Worm (Caenorhabditis elegans): Measurements from ENCODE around the gene atg-16.2.

The atg-16.2 gene

ce11 chrII:6484876-6485526 lies 31.8 kb upstream of the atg-16.2 start, which contains the start of the genes lido-16 and plpp-1.2:
TSS of gene lido-16 (minus strand) at chrII:6484976.
TSS of gene plpp-1.2 (plus strand) at chrII:6485476.
- no peak for TF ChIP-seq dao-5 (tag; optimal IDR thresholded peaks at IDR 0.05)

ce11 chrII:6482762-6483161 lies 29.6 kb upstream of the atg-16.2 start:
- TF ChIP-seq W03F9.2 (tag; optimal IDR thresholded peaks at IDR 0.05) (no peak), him-1 (tag; optimal IDR thresholded peaks at IDR 0.05) (no peak), dao-5 (tag; optimal IDR thresholded peaks at IDR 0.05) (no peak)

- no peak for TF ChIP-seq dao-5 (tag; optimal IDR thresholded peaks at IDR 0.05)
- no peak for TF ChIP-seq W03F9.2 (tag; optimal IDR thresholded peaks at IDR 0.05)
- TF ChIP-seq him-1 (tag; optimal IDR thresholded peaks at IDR 0.05) = no peak
Observed at ce11 chrII:6482102-6482501, 28.9 kb upstream of the atg-16.2 start, which contains the start of gene del-10. TSS of gene del-10 (minus strand) at chrII:6482125.

ce11 chrII:6476655-6477054 lies 23.5 kb upstream of the atg-16.2 start, which contains the start of gene T28D9.4:
TSS of gene T28D9.4 (plus strand) at chrII:6476955.
- TF ChIP-seq W03F9.2 (tag; optimal IDR thresholded peaks at IDR 0.05) = no peak
- no peak for TF ChIP-seq him-1 (tag; optimal IDR thresholded peaks at IDR 0.05)
- no peak for TF ChIP-seq dao-5 (tag; optimal IDR thresholded peaks at IDR 0.05)

- TF ChIP-seq W03F9.2 (tag; optimal IDR thresholded peaks at IDR 0.05) = no peak
- TF ChIP-seq dao-5 (tag; optimal IDR thresholded peaks at IDR 0.05) = no peak
- TF ChIP-seq him-1 (tag; optimal IDR thresholded peaks at IDR 0.05) = no peak
Observed at ce11 chrII:6475180-6475737, 22.1 kb upstream of the atg-16.2 start, which contains the start of gene T28D9.16. TSS of gene T28D9.16 (plus strand) at chrII:6475687.

- TF ChIP-seq W03F9.2 (tag; optimal IDR thresholded peaks at IDR 0.05) = no peak
Observed at ce11 chrII:6470985-6471384, 17.8 kb upstream of the atg-16.2 start, which contains the start of gene dgk-5. TSS of gene dgk-5 (minus strand) at chrII:6471085.

ce11 chrII:6469340-6469739 lies 16.1 kb upstream of the atg-16.2 start:
- no peak for TF ChIP-seq him-1 (tag; optimal IDR thresholded peaks at IDR 0.05)
- no peak for TF ChIP-seq W03F9.2 (tag; optimal IDR thresholded peaks at IDR 0.05)
- TF ChIP-seq dao-5 (tag; optimal IDR thresholded peaks at IDR 0.05) = no peak

- TF ChIP-seq him-1 (tag; optimal IDR thresholded peaks at IDR 0.05) (no peak), W03F9.2 (tag; optimal IDR thresholded peaks at IDR 0.05) (no peak), dao-5 (tag; optimal IDR thresholded peaks at IDR 0.05) (no peak)
Observed at ce11 chrII:6454671-6455070, 1.5 kb upstream of the atg-16.2 start, which contains the start of gene aptf-1. TSS of gene aptf-1 (plus strand) at chrII:6454971.

ce11 chrII:6449656-6450055 lies 3.5 kb downstream of the atg-16.2 start, which contains the start of gene nhr-22:
TSS of gene nhr-22 (minus strand) at chrII:6449792.
- TF ChIP-seq dao-5 (tag; optimal IDR thresholded peaks at IDR 0.05) = no peak
- TF ChIP-seq him-1 (tag; optimal IDR thresholded peaks at IDR 0.05) = no peak
- TF ChIP-seq W03F9.2 (tag; optimal IDR thresholded peaks at IDR 0.05) = no peak

ce11 chrII:6448656-6449055 lies 4.5 kb downstream of the atg-16.2 start:
- TF ChIP-seq him-1 (tag; optimal IDR thresholded peaks at IDR 0.05) (no peak), dao-5 (tag; optimal IDR thresholded peaks at IDR 0.05) (no peak), W03F9.2 (tag; optimal IDR thresholded peaks at IDR 0.05) (no peak)

- TF ChIP-seq dao-5 (tag; optimal IDR thresholded peaks at IDR 0.05) (no peak), him-1 (tag; optimal IDR thresholded peaks at IDR 0.05) (no peak), W03F9.2 (tag; optimal IDR thresholded peaks at IDR 0.05) (no peak)
Observed at ce11 chrII:6448189-6448588, 5.0 kb downstream of the atg-16.2 start.

- TF ChIP-seq him-1 (tag; optimal IDR thresholded peaks at IDR 0.05) = no peak
- TF ChIP-seq W03F9.2 (tag; optimal IDR thresholded peaks at IDR 0.05) = no peak
- no peak for TF ChIP-seq dao-5 (tag; optimal IDR thresholded peaks at IDR 0.05)
Observed at ce11 chrII:6443710-6444109, 9.5 kb downstream of the atg-16.2 start, which contains the start of gene K06A1.2. TSS of gene K06A1.2 (plus strand) at chrII:6444010.

- TF ChIP-seq W03F9.2 (tag; optimal IDR thresholded peaks at IDR 0.05) = no peak
- no peak for TF ChIP-seq him-1 (tag; optimal IDR thresholded peaks at IDR 0.05)
- no peak for TF ChIP-seq dao-5 (tag; optimal IDR thresholded peaks at IDR 0.05)
Observed at ce11 chrII:6441128-6441527, 12.1 kb downstream of the atg-16.2 start, which contains the start of gene cutl-16. TSS of gene cutl-16 (plus strand) at chrII:6441428.

- TF ChIP-seq W03F9.2 (tag; optimal IDR thresholded peaks at IDR 0.05) = no peak
- no peak for TF ChIP-seq dao-5 (tag; optimal IDR thresholded peaks at IDR 0.05)
- TF ChIP-seq him-1 (tag; optimal IDR thresholded peaks at IDR 0.05) = no peak
Observed at ce11 chrII:6436845-6437244, 16.3 kb downstream of the atg-16.2 start.
